Worm (Caenorhabditis elegans): ENCODE measurements around the gene Y32H12A.6.

ce11 chrIII:5338787-5339186 is 43.2 kb downstream of the Y32H12A.6 start:
- no peak for TF ChIP-seq npax-4 (tag; optimal IDR thresholded peaks at IDR 0.05)
- no peak for TF ChIP-seq ets-4 (tag; optimal IDR thresholded peaks at IDR 0.05)
- TF ChIP-seq ceh-19 (GFP tag; optimal IDR thresholded peaks at IDR 0.05) = no peak
- TF ChIP-seq ceh-31 (tag; optimal IDR thresholded peaks at IDR 0.05) = no peak
- no peak for TF ChIP-seq nhr-11 (tag; optimal IDR thresholded peaks at IDR 0.05)
- TF ChIP-seq pat-9 (tag; optimal IDR thresholded peaks at IDR 0.05) = no peak
- TF ChIP-seq pqm-1 (tag; optimal IDR thresholded peaks at IDR 0.05) = no peak

All from whole organism, late embryonic.